Fruit fly (Drosophila melanogaster): ENCODE results near the gene Ank.

DNA sequence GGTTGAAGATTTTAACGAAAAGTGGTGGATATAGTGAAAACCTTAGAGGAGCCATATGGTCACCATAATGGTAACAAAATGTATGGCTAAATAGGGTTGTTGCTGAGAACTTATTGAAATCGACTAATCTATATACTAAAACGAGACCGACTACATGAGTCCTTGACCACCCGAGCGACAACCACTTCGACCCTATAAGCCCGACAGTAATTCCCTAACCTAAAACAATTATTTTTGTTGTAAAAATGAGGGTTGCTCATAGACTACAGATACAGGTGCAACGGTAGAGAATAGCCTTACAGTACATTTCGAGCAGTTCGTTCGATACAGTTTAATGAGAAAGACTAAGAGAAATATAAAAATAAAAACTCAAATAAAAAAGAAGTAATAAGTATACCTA, 20.8 kb upstream of the Ank start, which contains the start of gene CG32006:
- TF ChIP-seq Sox14 (GFP tag; optimal IDR thresholded peaks at IDR 0.05) (no peak), CG32006 (GFP tag; optimal IDR thresholded peaks at IDR 0.05) (no peak), OdsH (GFP tag; optimal IDR thresholded peaks at IDR 0.05) (no peak), CG6854 (GFP tag; optimal IDR thresholded peaks at IDR 0.05) (no peak), Ets21C (GFP tag; optimal IDR thresholded peaks at IDR 0.05) (no peak), Blimp-1 (GFP tag; optimal IDR thresholded peaks at IDR 0.05) (no peak), vri (GFP tag; optimal IDR thresholded peaks at IDR 0.05) (no peak), lz (GFP tag; optimal IDR thresholded peaks at IDR 0.05) (no peak), CG8632 (GFP tag; optimal IDR thresholded peaks at IDR 0.05) (no peak), cyc (GFP tag; optimal IDR thresholded peaks at IDR 0.05) (no peak)

Measured in whole organism, prepupa.